Fruit fly (Drosophila melanogaster): ENCODE data around the gene Osi12.

The Osi12 gene

DNA sequence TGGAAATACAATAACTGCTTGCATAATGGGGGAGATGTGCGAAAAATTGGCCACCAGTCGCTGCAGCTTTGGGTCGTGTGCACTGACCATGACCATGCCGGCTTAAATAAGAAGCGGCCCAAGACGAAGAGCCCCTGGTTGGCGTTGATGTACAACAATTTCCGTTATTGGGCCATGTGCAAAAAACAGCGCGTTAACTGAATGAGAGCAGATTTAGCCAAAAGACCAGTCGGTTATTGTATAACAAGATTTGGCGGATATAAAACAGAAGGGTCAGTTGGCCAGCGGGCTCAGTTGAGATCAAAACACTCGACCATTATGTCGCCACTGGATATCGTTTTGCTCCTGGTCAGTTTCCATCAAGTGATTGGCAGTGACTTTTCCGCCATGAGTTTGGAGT, 14.7 kb upstream of the Osi12 start, which contains the start of gene Osi10a:
Osi10a (plus strand) TSS at position 301 of the 400 bp plus-strand sequence.
- no peak for TF ChIP-seq CG17801 (GFP tag; optimal IDR thresholded peaks at IDR 0.05; ENCODE audit: partially characterized antibody)

DNA sequence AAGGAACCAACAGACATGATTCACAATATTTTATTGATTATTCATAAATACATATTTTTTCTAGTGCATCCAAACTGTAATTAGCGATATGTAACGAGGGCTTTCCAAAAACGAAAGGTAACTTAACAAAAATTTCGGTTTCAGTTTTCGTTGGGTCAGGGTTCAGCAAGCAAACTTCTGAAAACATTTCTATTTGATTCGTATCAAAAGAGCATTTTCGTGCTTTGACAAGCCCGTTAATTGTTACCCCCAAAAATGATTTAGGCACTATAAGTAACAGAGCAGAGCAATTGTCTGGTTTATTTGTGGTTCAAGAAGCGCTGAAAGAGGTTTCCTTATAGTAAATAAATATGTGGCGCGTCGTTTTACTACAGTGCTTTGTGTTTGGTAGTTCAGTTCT, 12.4 kb upstream of the Osi12 start, which contains the start of gene Osi10b:
Osi10b (plus strand) TSS at position 301 of the 400 bp plus-strand sequence.
- TF ChIP-seq CG17801 (GFP tag; optimal IDR thresholded peaks at IDR 0.05; ENCODE audit: partially characterized antibody) = no peak

DNA sequence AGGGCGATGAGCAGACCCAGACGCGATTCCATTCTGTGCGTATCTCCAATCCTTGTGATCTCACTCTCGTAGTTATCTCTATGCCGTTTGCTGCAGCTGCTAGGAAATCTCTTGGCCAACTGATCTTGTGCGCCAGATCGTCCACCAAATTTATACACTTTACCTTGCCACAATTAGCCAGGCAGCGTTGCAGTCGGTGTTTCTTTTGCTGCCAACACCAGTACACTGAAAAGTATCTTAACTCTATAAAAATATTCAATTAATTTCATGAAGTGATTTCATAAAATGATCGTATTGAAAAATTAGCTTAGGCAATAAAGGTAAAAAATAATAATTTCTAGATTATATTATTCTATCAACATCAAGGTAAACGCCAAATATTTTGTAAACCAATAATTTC, 9.7 kb upstream of the Osi12 start, which contains the start of gene Osi11:
Osi11 (minus strand) TSS at position 101 of the 400 bp plus-strand sequence.
- no peak for TF ChIP-seq CG17801 (GFP tag; optimal IDR thresholded peaks at IDR 0.05; ENCODE audit: partially characterized antibody)

DNA sequence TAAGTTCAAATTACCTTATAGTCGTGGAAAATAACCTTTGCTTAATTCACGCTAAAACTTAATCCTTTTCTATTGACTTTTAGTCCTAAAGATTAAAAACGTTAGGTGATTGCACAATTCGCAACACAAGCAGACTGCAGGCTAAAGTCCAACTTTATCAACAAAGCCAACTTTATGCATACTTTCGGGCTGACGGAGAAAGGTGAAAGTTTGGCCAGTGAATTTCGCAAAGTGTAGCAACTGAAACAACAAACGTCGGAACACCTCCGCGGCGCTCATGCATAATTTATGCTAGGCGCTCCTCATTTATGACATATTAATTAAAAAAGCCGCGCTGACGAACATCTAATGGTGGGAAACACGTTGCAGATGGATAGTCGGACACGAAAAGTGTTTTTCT, 8.3 kb upstream of the Osi12 start:
- no peak for TF ChIP-seq CG17801 (GFP tag; optimal IDR thresholded peaks at IDR 0.05; ENCODE audit: partially characterized antibody)

DNA sequence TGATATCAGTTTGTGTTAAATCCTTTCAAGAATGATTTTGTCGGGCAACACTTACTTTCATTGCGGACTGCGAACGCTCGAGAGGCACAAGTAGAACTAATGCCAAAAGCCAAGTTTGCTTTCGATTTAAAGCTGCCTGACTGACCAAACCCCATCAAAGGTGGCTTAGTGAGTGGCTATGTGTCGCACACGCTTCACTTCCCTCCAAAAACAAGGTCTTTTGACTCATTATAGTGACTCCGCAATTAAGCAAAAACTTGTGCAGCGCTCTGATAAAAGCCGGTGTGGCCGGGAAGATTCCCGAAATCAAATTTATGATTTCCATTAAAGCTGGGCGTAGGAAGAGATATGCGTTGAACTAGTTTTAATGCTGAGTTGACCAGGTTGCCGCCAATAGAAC, 6.8 kb downstream of the Osi12 start, which contains the start of gene CG15597:
CG15597 (minus strand) TSS at position 101 of the 400 bp plus-strand sequence.
- no peak for TF ChIP-seq CG17801 (GFP tag; optimal IDR thresholded peaks at IDR 0.05; ENCODE audit: partially characterized antibody)

DNA sequence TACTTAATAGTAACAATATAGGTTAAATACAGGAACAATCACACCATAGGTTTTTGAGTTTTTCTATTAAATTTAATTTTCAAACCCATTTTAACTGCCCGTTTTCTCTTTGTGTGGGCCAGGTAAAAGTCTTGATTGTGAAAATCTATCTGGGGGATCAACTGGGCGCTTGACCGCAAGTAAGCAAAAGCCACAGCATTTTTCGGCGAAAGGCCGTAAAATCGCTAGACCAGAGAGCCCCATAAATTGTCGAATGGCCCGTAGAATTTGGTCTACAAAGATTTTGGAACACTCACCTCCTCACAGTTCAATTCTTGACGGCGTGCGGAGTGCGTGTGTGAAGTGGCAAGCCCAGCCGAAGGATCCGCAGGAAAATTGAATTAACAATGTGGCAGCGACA, 9.1 kb downstream of the Osi12 start, which contains the start of gene CG15594:
CG15594 (plus strand) TSS at position 301 of the 400 bp plus-strand sequence.
- no peak for TF ChIP-seq CG17801 (GFP tag; optimal IDR thresholded peaks at IDR 0.05; ENCODE audit: partially characterized antibody)

DNA sequence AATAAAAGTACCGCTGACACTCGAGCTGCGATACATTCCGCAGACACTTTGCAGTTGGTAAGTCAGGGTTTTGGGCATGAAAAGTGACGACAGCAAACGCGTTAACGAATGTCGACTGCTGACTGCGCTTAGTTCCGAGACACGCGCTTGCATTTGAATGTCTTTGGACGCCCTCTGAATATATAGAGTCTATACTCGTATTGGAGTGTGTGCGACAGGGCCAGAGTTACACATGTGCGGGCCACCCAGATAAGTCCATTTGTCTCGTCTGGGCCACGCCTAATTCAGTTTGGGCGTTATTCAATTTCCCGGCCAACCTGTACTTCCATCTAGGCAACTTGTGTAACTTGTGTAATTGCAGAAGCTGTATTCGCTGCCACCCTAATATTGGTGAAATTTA, 12.0 kb downstream of the Osi12 start:
- TF ChIP-seq CG17801 (GFP tag; optimal IDR thresholded peaks at IDR 0.05; ENCODE audit: partially characterized antibody) = no peak

DNA sequence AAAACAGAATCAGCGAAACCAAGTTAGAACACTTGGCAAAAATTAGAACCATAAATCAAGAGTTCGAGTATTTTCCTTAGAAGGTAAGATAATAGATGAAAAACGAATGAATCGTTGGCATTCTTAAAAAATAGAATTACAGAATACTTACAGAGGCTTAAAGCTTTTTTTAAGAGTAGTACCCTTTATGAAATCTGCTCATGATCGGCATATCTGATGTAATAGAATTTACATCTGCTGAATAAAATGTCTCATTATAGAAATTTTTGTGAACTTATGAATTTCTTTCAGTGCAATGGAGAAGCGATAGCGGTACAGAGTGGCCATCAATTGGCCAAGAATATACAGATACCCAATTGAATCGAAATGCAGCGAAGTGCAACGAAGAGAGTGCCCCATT, 13.1 kb downstream of the Osi12 start, which contains the start of gene Osi13:
Osi13 (plus strand) TSS at position 301 of the 400 bp plus-strand sequence.
- no peak for TF ChIP-seq CG17801 (GFP tag; optimal IDR thresholded peaks at IDR 0.05; ENCODE audit: partially characterized antibody)

DNA sequence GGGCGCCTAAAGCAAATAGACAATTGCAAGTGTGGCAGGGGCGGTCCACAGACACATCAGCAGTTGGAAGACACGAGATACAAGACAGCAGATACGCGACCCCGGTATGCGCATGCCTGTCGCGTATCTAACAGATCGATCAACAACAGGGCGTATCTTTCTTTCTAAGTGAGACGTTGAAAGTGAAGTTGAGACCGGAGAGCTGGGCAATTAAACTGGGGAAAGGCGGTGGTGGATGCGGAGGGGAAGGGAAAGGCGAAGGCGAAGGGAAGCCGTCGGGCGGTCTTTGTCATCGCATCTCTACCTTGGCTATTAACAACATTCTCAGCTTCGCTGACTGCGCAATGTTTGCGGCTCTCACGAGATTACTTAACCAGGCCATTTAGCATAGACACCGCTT, 15.7 kb downstream of the Osi12 start:
- no peak for TF ChIP-seq CG17801 (GFP tag; optimal IDR thresholded peaks at IDR 0.05; ENCODE audit: partially characterized antibody)

DNA sequence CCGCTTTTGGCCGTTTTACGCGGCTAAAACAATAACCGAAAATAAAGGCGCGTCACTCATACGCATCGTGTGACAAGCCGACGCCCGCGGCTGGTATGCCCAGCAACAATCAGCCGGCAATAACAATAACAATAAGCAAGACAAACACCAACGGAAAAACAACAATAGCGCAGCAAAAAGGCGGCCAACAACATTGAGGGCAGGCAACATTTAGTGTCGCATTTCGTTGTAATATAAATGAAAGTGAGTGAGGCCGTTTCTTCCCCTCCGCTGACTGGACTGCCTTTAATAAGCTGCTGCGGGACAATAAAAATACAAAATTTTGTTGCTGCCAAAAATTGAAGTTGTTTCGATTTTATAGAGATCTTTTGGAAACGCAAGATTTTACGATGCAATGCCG, 18.8 kb downstream of the Osi12 start:
- TF ChIP-seq CG17801 (GFP tag; optimal IDR thresholded peaks at IDR 0.05; ENCODE audit: partially characterized antibody) = no peak

DNA sequence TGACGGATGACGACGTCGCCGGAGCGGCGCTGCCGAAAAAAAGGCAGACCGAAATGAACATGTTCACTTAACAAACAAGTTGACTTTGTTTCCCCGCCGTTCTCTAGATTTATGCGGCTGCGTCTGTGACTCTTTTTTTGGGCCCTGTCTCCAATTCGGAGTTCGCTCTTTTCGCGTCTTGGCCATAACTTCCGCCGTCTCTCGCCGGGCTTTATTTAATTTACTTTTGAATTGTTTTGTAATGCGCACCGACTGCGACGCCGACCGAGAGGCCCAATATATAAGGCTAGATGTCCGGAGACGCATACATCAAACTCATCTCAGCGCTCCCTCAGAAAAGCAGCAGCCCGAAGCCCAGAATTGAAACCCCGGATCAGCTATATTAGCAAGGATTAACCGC, 20.5 kb downstream of the Osi12 start, which contains the start of gene Osi14:
Osi14 (plus strand) TSS at position 301 of the 400 bp plus-strand sequence.
- no peak for TF ChIP-seq CG17801 (GFP tag; optimal IDR thresholded peaks at IDR 0.05; ENCODE audit: partially characterized antibody)

DNA sequence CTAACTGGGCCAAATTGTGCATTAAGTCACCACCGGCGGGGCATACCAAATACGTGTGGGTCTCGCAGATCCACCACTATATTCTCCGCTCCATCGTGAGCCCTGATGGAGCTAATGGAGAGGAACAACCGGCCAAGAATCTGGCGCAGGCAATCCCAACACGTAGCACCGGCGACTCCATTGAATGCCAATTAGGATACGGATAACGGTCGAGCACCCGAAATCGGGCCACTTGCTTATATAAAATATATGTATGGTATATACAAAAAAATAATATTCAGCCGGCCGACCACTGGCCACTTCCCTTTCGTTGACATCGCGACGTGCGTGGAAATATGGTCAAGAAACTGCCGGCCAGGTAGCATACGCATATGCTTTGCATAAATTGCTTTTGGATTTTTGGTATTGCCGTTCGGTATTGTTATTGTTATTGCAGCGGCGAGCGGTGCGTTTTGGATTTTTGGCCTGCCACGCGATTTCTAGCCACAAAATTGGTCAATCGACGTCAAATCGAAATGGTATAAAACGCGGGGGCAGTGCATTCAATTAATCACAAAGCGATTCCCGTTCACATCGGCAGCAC, 23.0 kb downstream of the Osi12 start, which contains the start of gene Osi15:
Osi15 (plus strand) TSS at position 548 of the 583 bp plus-strand sequence.
- TF ChIP-seq CG17801 (GFP tag; optimal IDR thresholded peaks at IDR 0.05; ENCODE audit: partially characterized antibody) = no peak

DNA sequence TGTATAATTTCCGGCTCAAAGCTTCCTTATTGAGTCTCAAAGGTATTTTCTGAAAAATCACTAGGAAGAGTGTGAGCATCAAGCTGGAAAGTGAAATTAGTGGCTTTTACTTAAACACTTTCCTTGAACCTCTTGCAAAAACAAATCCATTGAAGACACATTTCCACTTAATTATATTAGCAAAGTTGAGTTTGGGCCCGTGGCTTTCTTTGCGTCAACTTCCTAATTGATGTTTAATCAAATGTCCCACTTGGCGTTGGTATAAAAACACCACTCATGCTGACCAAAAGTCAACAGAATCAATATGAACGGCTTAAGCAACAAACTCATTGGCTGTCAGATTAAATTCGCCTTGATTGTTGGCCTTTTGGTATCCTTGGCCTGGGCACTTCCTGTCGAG, 25.4 kb downstream of the Osi12 start, which contains the start of gene CG46396:
CG46396 (plus strand) TSS at position 301 of the 400 bp plus-strand sequence.
- TF ChIP-seq CG17801 (GFP tag; optimal IDR thresholded peaks at IDR 0.05; ENCODE audit: partially characterized antibody) = no peak

DNA sequence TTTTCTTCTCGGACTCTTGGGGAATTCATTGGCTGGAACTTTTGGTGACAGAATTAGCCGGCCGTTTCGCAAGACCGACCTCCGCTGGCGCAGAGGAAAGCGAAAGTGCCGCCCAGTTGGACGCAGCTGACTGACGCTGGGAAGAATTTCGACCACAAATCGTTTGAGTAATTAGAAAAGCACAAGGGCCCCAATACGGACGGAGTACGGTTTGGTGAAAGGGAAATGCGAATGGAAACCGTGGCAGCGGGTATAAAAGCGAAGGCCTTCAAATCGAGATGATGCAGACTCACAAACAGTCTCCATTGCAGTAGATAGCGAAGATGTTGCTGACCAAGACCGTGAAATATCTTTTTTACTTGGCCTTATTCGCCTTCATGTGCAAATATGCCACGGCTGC, 26.6 kb downstream of the Osi12 start, which contains the start of gene Osi16:
Osi16 (plus strand) TSS at position 301 of the 400 bp plus-strand sequence.
- no peak for TF ChIP-seq CG17801 (GFP tag; optimal IDR thresholded peaks at IDR 0.05; ENCODE audit: partially characterized antibody)

DNA sequence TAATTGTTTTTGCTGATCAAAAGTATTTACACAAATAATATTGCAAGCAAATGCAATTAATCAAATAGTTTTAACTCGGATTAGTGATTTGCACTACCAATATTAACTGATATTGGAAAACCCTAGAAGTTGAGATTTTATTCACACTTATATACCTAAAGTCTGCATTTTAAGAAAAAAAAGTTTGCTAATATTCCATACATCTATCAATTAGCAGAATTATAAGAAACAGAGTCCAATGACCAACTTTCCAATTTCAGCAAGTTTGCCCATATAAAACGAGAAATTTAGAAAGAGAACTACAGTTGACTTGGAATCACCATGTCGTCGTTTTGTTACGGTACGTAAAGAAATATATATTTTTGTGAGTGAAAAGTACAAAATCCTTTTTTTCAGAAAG, 28.3 kb downstream of the Osi12 start, which contains the start of gene CG46026:
CG46026 (plus strand) TSS at position 301 of the 400 bp plus-strand sequence.
- no peak for TF ChIP-seq CG17801 (GFP tag; optimal IDR thresholded peaks at IDR 0.05; ENCODE audit: partially characterized antibody)

DNA sequence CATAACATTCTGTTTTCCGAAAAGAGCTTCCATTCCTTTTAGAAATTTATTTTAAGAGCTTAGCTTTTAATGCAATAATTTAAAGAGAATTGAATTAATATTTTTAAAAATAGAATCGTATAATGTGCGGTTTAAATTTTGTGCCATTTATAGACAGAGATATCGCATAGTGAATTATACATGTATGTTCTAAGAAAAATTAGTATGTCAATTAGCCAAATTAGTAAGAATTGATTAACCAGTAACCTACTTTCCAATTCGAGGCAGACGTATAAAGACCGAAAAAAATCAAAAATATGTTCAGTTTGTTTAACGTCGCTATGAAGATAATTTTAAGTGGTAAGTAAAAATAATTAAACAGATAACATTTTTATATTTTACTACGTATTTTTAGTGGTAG, 31.3 kb downstream of the Osi12 start, which contains the start of gene CG31560:
CG31560 (plus strand) TSS at position 301 of the 400 bp plus-strand sequence.
- no peak for TF ChIP-seq CG17801 (GFP tag; optimal IDR thresholded peaks at IDR 0.05; ENCODE audit: partially characterized antibody)
